Worm (Caenorhabditis elegans) whole organism, young adult: ENCODE data around the gene srw-48.

Source experiments
- B0019.2 ChIP-seq: fragments of 200-800 bp; sonication (Bioruptor generic); conservative IDR thresholded peaks from 2 replicates; pipeline ENCODE4 v1.3.6; 2022; ENCODE audit warnings: missing genetic modification reagents, missing genetic modification characterization, missing compliant biosample characterization
- C17E4.6 ChIP-seq: fragments of 200-800 bp; sonication (Bioruptor generic); IDR thresholded peaks from 2 replicates; pipeline ENCODE4 v1.3.6; 2022; ENCODE audit warnings: missing genetic modification reagents, missing genetic modification characterization, missing compliant biosample characterization
- F10E7.11 ChIP-seq: sonication (generic microtip); optimal IDR thresholded peaks from 2 replicates; lab custom pipeline; 2017; ENCODE audit warnings: mild to moderate bottlenecking, missing genetic modification characterization, moderate library complexity, missing compliant biosample characterization
- F23B12.7 ChIP-seq: sonication (generic microtip); optimal IDR thresholded peaks from 2 replicates; lab custom pipeline; 2017; ENCODE audit warnings: missing genetic modification characterization, mild to moderate bottlenecking, missing compliant biosample characterization, antibody characterized with exemption, moderate library complexity; ENCODE audit not compliant: insufficient read depth
- K12H6.12 ChIP-seq: fragments of 200-800 bp; sonication (Bioruptor generic); optimal IDR thresholded peaks from 2 replicates; lab custom pipeline; 2018; ENCODE audit warnings: mild to moderate bottlenecking, missing genetic modification characterization, missing compliant biosample characterization
- T26A5.8 ChIP-seq: sonication (generic microtip); optimal IDR thresholded peaks from 2 replicates; lab custom pipeline; 2016; ENCODE audit warnings: missing genetic modification characterization, missing compliant biosample characterization
- Y53F4B.3 ChIP-seq: fragments of 200-800 bp; sonication (Bioruptor generic); IDR thresholded peaks from 2 replicates; pipeline ENCODE4 v1.3.6; 2022; ENCODE audit warnings: missing genetic modification reagents, missing genetic modification characterization, missing compliant biosample characterization
- ama-1 ChIP-seq, 3 experiments: fragments of 150-350 bp in 1 of 3; sonication (generic microtip) in 2 of 3; optimal IDR thresholded peaks; 2 replicates each; lab custom pipeline; 2014 to 2018; ENCODE audit warnings: missing biosample characterization in 2 of 3, missing genetic modification characterization in 2 of 3, missing genetic modification reagents in 2 of 3
- aptf-2 ChIP-seq: fragments of 200-800 bp; sonication (Bioruptor generic); conservative IDR thresholded peaks from 2 replicates; pipeline ENCODE4 v1.3.6; 2022; ENCODE audit warnings: missing genetic modification reagents, missing genetic modification characterization, missing compliant biosample characterization
- aptf-3 ChIP-seq: fragments of 200-800 bp; sonication (Bioruptor generic); IDR thresholded peaks from 2 replicates; pipeline ENCODE4 v1.3.6; 2022; ENCODE audit warnings: missing genetic modification characterization, missing compliant biosample characterization
- atf-7 ChIP-seq: sonication (generic microtip); optimal IDR thresholded peaks from 2 replicates; lab custom pipeline; 2017; ENCODE audit warnings: mild to moderate bottlenecking, missing genetic modification characterization, missing compliant biosample characterization
- athp-1 ChIP-seq: sonication (generic microtip); optimal IDR thresholded peaks from 2 replicates; lab custom pipeline; 2017; ENCODE audit warnings: mild to moderate bottlenecking, missing genetic modification characterization, missing compliant biosample characterization
- attf-6 ChIP-seq: fragments of 200-800 bp; sonication (Bioruptor generic); IDR thresholded peaks from 2 replicates; pipeline ENCODE4 v1.3.6; 2022; ENCODE audit warnings: missing genetic modification reagents, missing genetic modification characterization, missing compliant biosample characterization
- bed-1 ChIP-seq: fragments of 200-800 bp; sonication (Bioruptor generic); IDR thresholded peaks from 2 replicates; pipeline ENCODE4 v1.3.6; 2022; ENCODE audit warnings: missing genetic modification reagents, missing genetic modification characterization, missing compliant biosample characterization
- ccch-3 ChIP-seq: fragments of 200-800 bp; sonication (Bioruptor generic); optimal IDR thresholded peaks from 2 replicates; lab custom pipeline; 2018; ENCODE audit warnings: mild to moderate bottlenecking, missing genetic modification characterization, missing compliant biosample characterization
- cebp-2 ChIP-seq: fragments of 200-800 bp; sonication (Bioruptor generic); IDR thresholded peaks from 2 replicates; pipeline ENCODE4 v1.3.6; 2022; ENCODE audit warnings: missing genetic modification characterization, missing compliant biosample characterization
- ceh-40 ChIP-seq: fragments of 200-800 bp; sonication (Bioruptor generic); IDR thresholded peaks from 2 replicates; pipeline ENCODE4 v1.3.6; 2022; ENCODE audit warnings: missing genetic modification characterization, missing compliant biosample characterization
- ceh-58 ChIP-seq: fragments of 200-800 bp; sonication (Bioruptor generic); IDR thresholded peaks from 2 replicates; pipeline ENCODE4 v1.3.6; 2022; ENCODE audit warnings: missing genetic modification characterization, missing compliant biosample characterization
- egl-18 ChIP-seq: fragments of 200-800 bp; sonication (Bioruptor generic); IDR thresholded peaks from 2 replicates; pipeline ENCODE4 v1.3.6; 2022; ENCODE audit warnings: missing genetic modification reagents, missing genetic modification characterization, missing compliant biosample characterization
- ekl-4 ChIP-seq: fragments of 200-800 bp; sonication (Bioruptor generic); IDR thresholded peaks from 2 replicates; pipeline ENCODE4 v1.3.6; 2022; ENCODE audit warnings: missing genetic modification reagents, missing genetic modification characterization, missing compliant biosample characterization
- gei-17 ChIP-seq: fragments of 200-800 bp; sonication (Bioruptor generic); optimal IDR thresholded peaks from 2 replicates; lab custom pipeline; 2018; ENCODE audit warnings: mild to moderate bottlenecking, missing genetic modification characterization, missing compliant biosample characterization
- him-1 ChIP-seq: sonication (generic microtip); optimal IDR thresholded peaks from 2 replicates; lab custom pipeline; 2016; ENCODE audit warnings: missing genotype, missing genetic modification reagents, missing genetic modification characterization, missing compliant biosample characterization
- mel-28 ChIP-seq: sonication (generic microtip); optimal IDR thresholded peaks from 2 replicates; lab custom pipeline; 2016; ENCODE audit warnings: borderline replicate concordance, mild to moderate bottlenecking, missing genetic modification characterization, missing compliant biosample characterization
- mxl-1 ChIP-seq: sonication (generic microtip); optimal IDR thresholded peaks from 2 replicates; lab custom pipeline; 2016; ENCODE audit warnings: missing genetic modification characterization, missing compliant biosample characterization
- nfya-1 ChIP-seq: sonication (generic microtip); optimal IDR thresholded peaks from 2 replicates; lab custom pipeline; 2017; ENCODE audit warnings: antibody characterized with exemption, missing compliant biosample characterization, missing genetic modification characterization, borderline replicate concordance; ENCODE audit not compliant: insufficient read depth
- nfyb-1 ChIP-seq: fragments of 200-800 bp; sonication (Bioruptor generic); IDR thresholded peaks from 2 replicates; pipeline ENCODE4 v1.3.6; 2022; ENCODE audit warnings: missing genetic modification reagents, missing genetic modification characterization, missing compliant biosample characterization
- nhr-120 ChIP-seq: fragments of 200-800 bp; sonication (Bioruptor generic); IDR thresholded peaks from 2 replicates; pipeline ENCODE4 v1.3.6; 2022; ENCODE audit warnings: missing genetic modification characterization, missing compliant biosample characterization
- nhr-27 ChIP-seq: fragments of 200-800 bp; sonication (Bioruptor generic); optimal IDR thresholded peaks from 2 replicates; lab custom pipeline; 2018; ENCODE audit warnings: mild to moderate bottlenecking, missing genetic modification characterization, moderate library complexity, missing compliant biosample characterization
- pbrm-1 ChIP-seq: fragments of 200-800 bp; sonication (Bioruptor generic); IDR thresholded peaks from 2 replicates; pipeline ENCODE4 v1.3.6; 2022; ENCODE audit warnings: missing genetic modification reagents, missing genetic modification characterization, missing compliant biosample characterization
- rcor-1 ChIP-seq: fragments of 200-800 bp; sonication (Bioruptor generic); IDR thresholded peaks from 2 replicates; pipeline ENCODE4 v1.3.6; 2022; ENCODE audit warnings: missing genetic modification reagents, missing genetic modification characterization, missing compliant biosample characterization
- repo-1 ChIP-seq: sonication (generic microtip); optimal IDR thresholded peaks from 2 replicates; lab custom pipeline; 2017; ENCODE audit warnings: mild to moderate bottlenecking, missing genetic modification characterization, missing compliant biosample characterization
- rpc-1 ChIP-seq, 2 experiments: fragments of 150-350 bp in 1 of 2; sonication (generic microtip) in 1 of 2; optimal IDR thresholded peaks; 2 replicates each; lab custom pipeline; 2014 to 2018; ENCODE audit warnings: missing biosample characterization in 1 of 2, missing genetic modification characterization in 1 of 2, missing genetic modification reagents in 1 of 2, missing genotype in 1 of 2
- somi-1 ChIP-seq: fragments of 200-800 bp; sonication (Bioruptor generic); optimal IDR thresholded peaks from 2 replicates; lab custom pipeline; 2018; ENCODE audit warnings: mild to moderate bottlenecking, missing genetic modification characterization, missing compliant biosample characterization
- tlf-1 ChIP-seq: fragments of 200-800 bp; sonication (Bioruptor generic); optimal IDR thresholded peaks from 2 replicates; lab custom pipeline; 2018; ENCODE audit warnings: mild to moderate bottlenecking, missing genetic modification characterization, missing compliant biosample characterization
- xnd-1 ChIP-seq: sonication (generic microtip); optimal IDR thresholded peaks from 2 replicates; lab custom pipeline; 2016; ENCODE audit warnings: missing genotype, missing genetic modification reagents, missing genetic modification characterization, missing compliant biosample characterization
- ztf-26 ChIP-seq: sonication (generic microtip); optimal IDR thresholded peaks from 2 replicates; lab custom pipeline; 2017; ENCODE audit warnings: missing genetic modification characterization, missing compliant biosample characterization
- ztf-28 ChIP-seq: fragments of 200-800 bp; sonication (Bioruptor generic); IDR thresholded peaks from 2 replicates; pipeline ENCODE4 v1.3.6; 2022; ENCODE audit warnings: missing genetic modification reagents, missing genetic modification characterization, missing compliant biosample characterization

Gene srw-48

DNA sequence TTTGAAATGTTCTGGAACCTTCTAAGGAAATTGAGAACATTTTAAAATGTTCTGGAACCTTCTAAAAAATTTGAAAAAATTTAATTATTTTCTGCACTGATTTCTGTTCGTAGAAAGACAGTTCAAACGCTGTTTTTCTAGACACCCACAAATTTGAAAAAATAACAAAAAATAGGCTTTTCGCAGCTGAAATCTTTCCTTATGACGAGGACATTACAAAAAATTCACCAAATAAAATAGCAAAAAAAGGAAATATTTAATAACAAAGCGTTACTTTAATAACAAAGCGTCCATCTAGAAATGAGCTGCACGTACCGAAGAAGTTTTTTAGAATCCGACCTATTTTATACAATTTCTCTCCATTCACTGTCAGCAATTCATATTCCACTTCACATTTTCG is 22.8 kb downstream of the srw-48 start, which contains the start of gene srh-141:
Gene srh-141, plus strand, starts transcription at position 301 of the 400 bp plus-strand sequence.
- TF ChIP-seq rcor-1 (no peak), ztf-28 (no peak), attf-6 (GFP tag; lab: Robert Waterston, UW) (no peak), gei-17 (GFP tag; lab: Kevin White, UChicago) (no peak), ceh-40 (no peak), nfyb-1 (GFP tag; lab: Robert Waterston, UW) (no peak), mxl-1 (tag; lab: Kevin White, UChicago) (no peak), cebp-2 (GFP tag; lab: Robert Waterston, UW) (no peak), nhr-27 (tag; lab: Kevin White, UChicago) (no peak), xnd-1 (tag; lab: Kevin White, UChicago) (no peak), ztf-26 (no peak), atf-7 (tag; lab: Kevin White, UChicago) (no peak), mel-28 (tag; lab: Kevin White, UChicago) (no peak), Y53F4B.3 (GFP tag; lab: Robert Waterston, UW) (no peak)

DNA sequence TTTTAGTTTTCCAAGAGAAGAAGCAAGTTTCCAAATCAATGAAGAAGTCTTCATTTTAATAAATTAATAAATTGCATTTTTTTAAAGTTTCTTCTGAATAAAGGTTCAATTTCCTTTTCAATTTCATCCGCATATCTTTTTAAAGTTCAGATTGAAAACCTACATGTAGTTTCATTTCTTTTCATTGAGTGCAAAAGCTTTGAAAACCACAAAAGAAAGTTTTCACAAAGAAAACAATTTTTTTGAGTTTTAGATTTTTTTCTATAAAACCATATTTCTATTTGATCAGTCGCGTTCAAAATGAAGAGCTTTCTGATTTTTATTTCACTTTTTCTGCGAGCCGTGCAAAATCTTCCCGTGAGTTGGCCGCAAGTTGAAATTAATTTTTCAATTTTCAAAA is 24.9 kb downstream of the srw-48 start, which contains the start of gene T08G3.6:
Gene T08G3.6, plus strand, starts transcription at position 301 of the 400 bp plus-strand sequence.
- TF ChIP-seq egl-18 (GFP tag; lab: Robert Waterston, UW) (no peak), attf-6 (GFP tag; lab: Robert Waterston, UW) (no peak), athp-1 (tag; lab: Kevin White, UChicago) (no peak), repo-1 (no peak), ekl-4 (GFP tag; lab: Robert Waterston, UW) (no peak), F23B12.7 (tag; lab: Kevin White, UChicago) (no peak), aptf-3 (no peak), T26A5.8 (tag; lab: Kevin White, UChicago) (no peak), nfyb-1 (GFP tag; lab: Robert Waterston, UW) (no peak), ceh-40 (no peak), somi-1 (GFP tag; lab: Kevin White, UChicago) (no peak), tlf-1 (no peak), C17E4.6 (no peak), him-1 (tag; lab: Kevin White, UChicago) (no peak), F10E7.11 (tag; lab: Kevin White, UChicago) (no peak), K12H6.12 (tag; lab: Kevin White, UChicago) (no peak), ccch-3 (no peak), pbrm-1 (GFP tag; lab: Robert Waterston, UW) (no peak)
- TF ChIP-seq, all 124 proteins: peak for 0

DNA sequence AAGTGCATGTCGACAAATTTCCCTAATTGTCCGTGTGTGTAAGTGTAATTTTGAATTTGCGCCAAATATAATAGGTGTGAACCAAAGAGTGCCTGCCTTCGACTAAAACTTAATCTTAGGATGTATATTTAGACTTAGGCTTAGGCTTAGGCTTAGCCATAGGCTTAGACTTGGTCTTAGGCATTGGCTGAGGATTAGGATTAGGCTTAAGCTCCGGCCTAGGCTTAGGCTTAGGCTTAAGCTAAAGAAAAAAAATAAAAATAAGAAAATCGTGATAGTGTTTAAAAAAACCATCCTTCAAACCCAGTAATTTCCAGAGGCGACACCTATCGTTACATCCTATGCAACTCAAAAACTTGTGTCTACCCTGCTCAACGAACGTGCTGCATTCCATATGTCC is 25.4 kb downstream of the srw-48 start:
- TF ChIP-seq B0019.2 (GFP tag; lab: Robert Waterston, UW) (no peak), nfya-1 (tag; lab: Kevin White, UChicago) (no peak), ceh-58 (GFP tag; lab: Robert Waterston, UW) (no peak), atf-7 (tag; lab: Kevin White, UChicago) (no peak), ama-1 (optimal IDR thresholded peaks at IDR 0.05; lab: Kevin White, UChicago) (no peak), ama-1 (GFP tag; optimal IDR thresholded peaks at IDR 0.05; lab: Kevin White, UChicago) (no peak), nhr-120 (no peak), bed-1 (GFP tag; lab: Robert Waterston, UW) (no peak), aptf-2 (GFP tag; lab: Robert Waterston, UW) (no peak), rpc-1 (optimal IDR thresholded peaks at IDR 0.05; lab: Kevin White, UChicago) (no peak), rpc-1 (tag; optimal IDR thresholded peaks at IDR 0.05; lab: Kevin White, UChicago) (no peak), ceh-40 (no peak), F10E7.11 (tag; lab: Kevin White, UChicago) (no peak), mxl-1 (tag; lab: Kevin White, UChicago) (no peak), nhr-27 (tag; lab: Kevin White, UChicago) (no peak)
